Fruit fly (Drosophila melanogaster): ENCODE results near the gene 14-3-3epsilon.

Gene 14-3-3epsilon

DNA sequence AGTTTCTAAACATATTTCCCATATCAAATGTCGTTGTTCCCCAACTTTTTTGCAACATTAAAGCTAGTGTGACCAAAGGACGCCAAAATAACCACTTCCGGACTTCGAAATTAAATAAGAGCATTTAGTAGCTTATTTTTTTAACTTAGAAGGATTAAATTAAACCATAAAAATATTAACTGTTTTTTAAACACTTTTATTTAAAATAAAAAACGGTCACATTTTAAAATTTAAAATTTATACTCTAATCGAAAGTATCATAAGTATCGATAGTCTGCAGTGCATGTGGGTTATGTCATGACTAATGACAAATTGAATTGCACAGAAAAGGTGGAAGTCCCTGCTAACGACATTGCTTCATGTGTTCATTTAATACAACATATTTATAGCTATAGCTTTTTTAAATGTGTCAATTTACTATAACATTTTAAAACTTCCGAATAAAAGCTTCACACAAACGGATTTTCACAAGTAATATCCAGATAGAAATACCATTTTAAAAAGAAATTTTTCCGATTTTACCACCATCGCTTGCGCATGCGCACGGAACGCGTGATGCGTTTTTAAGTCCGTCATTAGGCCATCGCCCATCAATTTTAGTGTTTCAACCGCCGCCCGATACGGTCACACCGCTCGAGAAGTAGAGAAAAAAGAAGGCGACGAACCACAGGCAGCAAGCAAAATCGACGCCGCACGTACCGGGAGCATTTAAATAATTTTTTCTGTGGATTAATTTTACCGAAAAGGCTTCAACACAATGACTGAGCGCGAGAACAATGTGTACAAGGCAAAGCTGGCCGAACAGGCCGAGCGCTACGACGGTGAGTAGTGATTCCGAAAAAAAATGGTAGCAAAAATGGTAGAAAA is at the start of gene 14-3-3epsilon, which contains the start of gene CG7156:
Gene 14-3-3epsilon, plus strand, starts transcription at position 443 of the 867 bp plus-strand sequence.
Gene CG7156, minus strand, starts transcription at position 71 of the 867 bp plus-strand sequence.
- peak; percentile 3 for TF ChIP-seq cyc (GFP tag; optimal IDR thresholded peaks at IDR 0.05)
- TF ChIP-seq ss (GFP tag; optimal IDR thresholded peaks at IDR 0.05) = peak; percentile 42 to 52
- no peak for TF ChIP-seq CG11294 (GFP tag; IDR thresholded peaks at IDR 0.05)
- TF ChIP-seq Sox14 (GFP tag; optimal IDR thresholded peaks at IDR 0.05) = no peak
- no peak for TF ChIP-seq CG1621 (tag; optimal IDR thresholded peaks at IDR 0.05)
- peak; percentile 19; the same call in 1 of the 3 replicates for TF ChIP-seq CG8119 (GFP tag; IDR thresholded peaks at IDR 0.05)
- TF ChIP-seq Smox (GFP tag; optimal IDR thresholded peaks at IDR 0.05) = peak; percentile 28
- no peak for TF ChIP-seq CG6276 (GFP tag; optimal IDR thresholded peaks at IDR 0.05)
- peak; percentile 25 for TF ChIP-seq CG16779 (tag; optimal IDR thresholded peaks at IDR 0.05)
- 0 out of 3 replicates have a peak, but pooled peaks have one; percentile 31 for TF ChIP-seq CG6163 (GFP tag; IDR thresholded peaks at IDR 0.05)
- peak; percentile 16; the same call in 1 of the 2 replicates for TF ChIP-seq CG15336 (GFP tag; IDR thresholded peaks at IDR 0.05)
- TF ChIP-seq achi (GFP tag; optimal IDR thresholded peaks at IDR 0.05) = peak; percentile 48
- peak; percentile 30 for TF ChIP-seq lz (GFP tag; optimal IDR thresholded peaks at IDR 0.05)
- TF ChIP-seq fkh (GFP tag; optimal IDR thresholded peaks at IDR 0.05) = no peak
- no peak for TF ChIP-seq CG11902 (GFP tag; optimal IDR thresholded peaks at IDR 0.05)
- no peak for TF ChIP-seq dsx (GFP tag; optimal IDR thresholded peaks at IDR 0.05; ENCODE audit: poor library complexity, severe bottlenecking)
- no peak for TF ChIP-seq CG8319 (GFP tag; optimal IDR thresholded peaks at IDR 0.05)
- peak; percentile 32 for TF ChIP-seq CG3919 (GFP tag; optimal IDR thresholded peaks at IDR 0.05)
- peak; percentile 10 for TF ChIP-seq Blimp-1 (GFP tag; optimal IDR thresholded peaks at IDR 0.05)
- TF ChIP-seq net (GFP tag; optimal IDR thresholded peaks at IDR 0.05) = no peak
- peak; percentile 5 for TF ChIP-seq CG10631 (GFP tag; optimal IDR thresholded peaks at IDR 0.05)
- 0 out of 3 replicates have a peak, but pooled peaks have one; percentile 49 for TF ChIP-seq eg (GFP tag; IDR thresholded peaks at IDR 0.05)
- no peak for TF ChIP-seq CG32006 (GFP tag; optimal IDR thresholded peaks at IDR 0.05)
- no peak for TF ChIP-seq Hr4 (GFP tag; optimal IDR thresholded peaks at IDR 0.05)
- TF ChIP-seq Gug (GFP tag; IDR thresholded peaks at IDR 0.05) = no peak
- no peak for TF ChIP-seq CG34406 (GFP tag; optimal IDR thresholded peaks at IDR 0.05)
- peak; percentile 64 for TF ChIP-seq esn (GFP tag; optimal IDR thresholded peaks at IDR 0.05)
- peak; percentile 56 for TF ChIP-seq CG9139 (GFP tag; optimal IDR thresholded peaks at IDR 0.05)
- no peak for TF ChIP-seq CG10669 (GFP tag; optimal IDR thresholded peaks at IDR 0.05)
- no peak for TF ChIP-seq Met (GFP tag; optimal IDR thresholded peaks at IDR 0.05)
- TF ChIP-seq CG8632 (GFP tag; optimal IDR thresholded peaks at IDR 0.05) = peak; percentile 18
- no peak for TF ChIP-seq vri (GFP tag; optimal IDR thresholded peaks at IDR 0.05)
- TF ChIP-seq CG31627 (GFP tag; optimal IDR thresholded peaks at IDR 0.05) = peak; percentile 0
- TF ChIP-seq svp (GFP tag) = peak; percentile 48
- no peak for TF ChIP-seq Lpt (GFP tag; optimal IDR thresholded peaks at IDR 0.05)
- no peak for TF ChIP-seq Hr39 (GFP tag; optimal IDR thresholded peaks at IDR 0.05)
- no peak for TF ChIP-seq CG7368 (GFP tag; optimal IDR thresholded peaks at IDR 0.05)
- peak; percentile 23 for TF ChIP-seq Eip75B (GFP tag; optimal IDR thresholded peaks at IDR 0.05)
- TF ChIP-seq CG6792 (GFP tag; optimal IDR thresholded peaks at IDR 0.05) = peak; percentile 17
- peak; percentile 77 for TF ChIP-seq Eip78C (GFP tag)
- TF ChIP-seq Ets96B (tag; optimal IDR thresholded peaks at IDR 0.05) = no peak
- no peak for TF ChIP-seq Eip93F (GFP tag; optimal IDR thresholded peaks at IDR 0.05)
- TF ChIP-seq spab (GFP tag; optimal IDR thresholded peaks at IDR 0.05) = no peak
- no peak for TF ChIP-seq OdsH (GFP tag; optimal IDR thresholded peaks at IDR 0.05)
- no peak for TF ChIP-seq Sox102F (GFP tag; optimal IDR thresholded peaks at IDR 0.05)
- TF ChIP-seq salr (GFP tag; optimal IDR thresholded peaks at IDR 0.05) = no peak
- TF ChIP-seq CG11762 (GFP tag; optimal IDR thresholded peaks at IDR 0.05; ENCODE audit: insufficient read depth) = no peak
- no peak for TF ChIP-seq Hr38 (GFP tag; optimal IDR thresholded peaks at IDR 0.05)
- peak; percentile 65 for TF ChIP-seq CG6854 (GFP tag; optimal IDR thresholded peaks at IDR 0.05)
- TF ChIP-seq topi (GFP tag; optimal IDR thresholded peaks at IDR 0.05) = peak; percentile 20

All from whole organism, prepupa.